Fruit fly (Drosophila melanogaster) whole organism, larva: ENCODE data around the gene CG17298.

Source experiments
- noc ChIP-seq: fragments of 200-800 bp; sonication (Bioruptor generic); optimal IDR thresholded peaks from 3 replicates; lab custom pipeline; 2019; ENCODE audit warnings: missing biosample characterization, mild to moderate bottlenecking, missing genetic modification characterization, moderate library complexity

Gene CG17298

DNA sequence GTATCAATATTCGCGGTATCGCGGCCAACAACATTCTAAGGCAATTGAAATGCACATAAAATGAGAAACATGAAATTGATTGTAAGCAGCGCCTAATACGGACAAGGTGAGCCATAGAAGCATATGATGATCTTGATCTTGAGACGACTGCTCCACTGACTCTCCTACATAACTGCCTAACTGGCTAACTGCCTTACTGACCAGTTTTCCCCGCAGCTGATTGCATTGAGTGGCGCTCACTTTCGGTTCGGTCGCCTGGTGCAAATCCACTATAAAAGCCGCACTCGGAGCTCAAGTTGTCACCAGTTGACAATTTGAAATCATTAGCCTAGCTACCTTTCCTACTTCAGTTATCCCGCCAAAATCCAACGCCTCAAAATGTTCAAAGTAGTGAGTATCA, at the start of gene CG17298:
CG17298 (plus strand) TSS at position 301 of the 400 bp plus-strand sequence.
- TF ChIP-seq noc = no peak

DNA sequence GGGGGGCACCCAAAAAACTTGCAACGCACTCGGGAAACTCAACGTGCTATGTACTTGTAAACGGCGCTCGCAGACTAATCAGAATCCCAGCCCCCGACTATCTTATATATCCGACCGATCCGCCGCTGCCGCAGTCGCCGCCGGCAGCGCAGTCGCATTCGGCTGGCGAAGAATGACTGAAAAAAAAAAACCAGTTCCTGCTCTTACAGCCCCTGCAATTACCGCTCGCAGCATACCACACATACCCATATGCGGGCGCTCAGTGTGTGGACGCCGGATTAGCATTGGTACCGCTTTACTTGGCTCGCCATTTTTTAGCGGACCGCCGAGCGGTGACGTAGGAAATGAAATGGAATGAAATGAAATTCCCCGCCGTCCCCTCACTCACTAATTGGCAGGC, 45.9 kb upstream of the CG17298 start, which contains the start of gene e:
e (minus strand) TSS at position 79 of the 400 bp plus-strand sequence.
- no peak for TF ChIP-seq noc

DNA sequence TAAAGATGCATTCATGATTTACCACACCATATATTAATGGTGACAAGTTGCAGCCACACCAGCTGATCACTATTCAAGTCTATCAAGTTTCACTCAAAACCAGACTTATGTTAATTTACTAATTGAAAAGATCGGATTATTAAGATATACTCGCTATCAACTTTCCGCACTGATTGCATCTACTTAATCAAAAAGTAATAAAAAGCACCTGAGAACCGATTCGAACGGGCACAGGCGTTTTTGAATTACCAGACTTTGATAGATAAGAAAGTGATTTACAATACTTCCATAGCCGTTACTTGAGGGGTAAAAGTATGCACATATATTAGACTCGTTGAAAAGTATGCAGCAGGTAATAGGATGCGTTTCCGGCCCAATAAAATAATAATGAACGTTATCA, 41.7 kb upstream of the CG17298 start:
- no peak for TF ChIP-seq noc

DNA sequence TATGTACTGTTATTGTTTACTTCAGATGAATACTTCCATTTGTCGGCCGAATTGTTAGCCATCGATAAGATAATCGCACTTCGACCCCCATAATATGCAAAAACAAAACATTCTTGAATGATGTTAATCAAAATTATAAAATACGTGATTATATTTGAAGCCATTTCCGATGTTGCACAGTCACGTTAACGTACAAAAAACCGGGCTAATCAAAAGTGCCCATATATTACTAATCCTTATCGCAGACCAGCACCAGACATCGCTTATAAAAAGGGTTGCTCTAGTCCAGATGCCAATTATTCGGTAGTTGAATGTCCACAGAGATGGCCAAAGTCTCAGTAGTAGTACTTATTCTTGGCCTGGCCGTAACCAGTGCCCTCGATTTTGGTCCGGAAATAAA, 40.7 kb upstream of the CG17298 start, which contains the start of gene CG5892:
CG5892 (plus strand) TSS at position 301 of the 400 bp plus-strand sequence.
- TF ChIP-seq noc = no peak

DNA sequence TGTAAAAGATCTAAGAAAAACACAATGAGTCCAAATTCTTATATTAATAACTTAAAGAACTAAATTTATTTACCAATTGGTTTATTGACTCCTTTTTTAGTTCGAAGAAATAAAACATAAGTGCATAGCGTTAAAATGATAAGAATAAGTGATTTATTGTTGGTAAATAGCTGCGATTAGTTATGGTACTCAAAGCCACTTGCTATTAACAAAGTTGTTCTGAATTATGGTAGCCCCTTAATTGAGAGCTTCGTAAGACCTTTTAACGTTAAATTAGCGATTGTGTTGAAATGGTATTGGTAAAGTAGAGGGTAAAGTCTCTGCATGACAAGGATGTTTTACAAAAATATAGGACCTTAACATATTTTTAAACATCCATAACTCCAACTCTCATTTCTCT, 37.2 kb upstream of the CG17298 start:
- TF ChIP-seq noc = peak; percentile 72

DNA sequence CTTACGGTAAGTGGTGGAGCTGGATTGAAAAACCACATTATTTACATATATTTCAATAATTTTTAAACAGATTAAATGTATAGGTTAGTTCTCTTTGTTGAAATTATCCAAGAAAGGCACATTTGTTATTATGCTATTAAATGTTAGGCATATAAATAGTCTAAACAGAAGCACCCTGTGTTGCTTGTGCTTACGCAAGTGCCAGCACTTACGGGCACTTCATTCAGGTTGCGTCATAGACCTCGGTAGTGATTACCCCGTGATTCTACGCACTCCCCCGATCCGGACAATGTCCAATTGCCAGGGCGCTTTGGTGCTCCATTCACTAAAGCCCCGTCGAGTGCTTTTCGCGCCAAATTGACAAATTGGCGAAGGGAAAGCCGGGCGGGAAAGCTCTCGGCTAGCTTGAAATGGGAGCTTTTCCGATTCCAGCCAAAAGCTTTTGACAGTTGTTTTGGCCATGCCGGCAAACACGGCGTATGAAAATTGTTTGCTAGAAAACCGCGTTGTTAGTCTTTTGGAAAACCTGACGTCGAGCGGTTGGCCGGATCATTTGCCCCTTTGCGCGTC, 36.4 kb upstream of the CG17298 start, which contains the start of gene ETHR:
ETHR (plus strand) TSS at position 520 of the 570 bp plus-strand sequence.
- no peak for TF ChIP-seq noc

DNA sequence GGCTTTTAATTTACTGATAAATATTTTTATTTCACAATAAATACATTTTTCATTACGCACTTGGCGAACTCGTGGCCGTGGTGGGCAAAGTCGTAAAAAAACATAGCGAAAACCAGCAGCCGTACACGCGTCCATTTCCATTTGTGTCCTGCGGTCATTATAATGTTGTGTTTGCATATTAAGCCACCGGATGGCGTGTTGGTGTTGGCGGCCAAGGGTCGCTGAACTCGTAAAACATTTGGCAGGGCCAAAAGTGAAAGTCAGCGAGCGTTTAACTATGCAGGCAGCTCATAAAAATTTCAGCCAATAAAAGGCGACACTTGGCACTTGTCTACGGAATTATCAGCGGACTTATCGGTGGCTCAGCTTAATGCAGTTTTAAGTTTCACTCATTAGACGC, 30.5 kb upstream of the CG17298 start:
- TF ChIP-seq noc = no peak

DNA sequence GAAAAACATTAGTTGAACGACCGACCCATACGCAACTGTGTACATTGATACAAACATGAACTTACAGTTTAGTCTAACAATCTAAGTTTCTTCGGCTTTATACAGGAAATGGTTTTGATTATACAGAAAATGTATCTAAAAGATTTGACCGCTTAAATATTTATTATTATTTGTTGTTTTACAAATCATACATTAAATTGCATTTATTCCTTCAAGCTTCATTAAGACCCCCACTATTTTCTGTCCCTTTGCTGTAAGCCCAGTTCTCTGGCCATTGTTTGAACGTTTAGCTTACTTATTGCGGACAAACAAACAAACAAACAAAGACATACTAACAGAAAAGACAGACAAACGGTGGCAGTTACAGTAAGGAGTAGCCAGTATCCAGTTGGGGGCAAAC, 28.7 kb upstream of the CG17298 start:
- no peak for TF ChIP-seq noc

DNA sequence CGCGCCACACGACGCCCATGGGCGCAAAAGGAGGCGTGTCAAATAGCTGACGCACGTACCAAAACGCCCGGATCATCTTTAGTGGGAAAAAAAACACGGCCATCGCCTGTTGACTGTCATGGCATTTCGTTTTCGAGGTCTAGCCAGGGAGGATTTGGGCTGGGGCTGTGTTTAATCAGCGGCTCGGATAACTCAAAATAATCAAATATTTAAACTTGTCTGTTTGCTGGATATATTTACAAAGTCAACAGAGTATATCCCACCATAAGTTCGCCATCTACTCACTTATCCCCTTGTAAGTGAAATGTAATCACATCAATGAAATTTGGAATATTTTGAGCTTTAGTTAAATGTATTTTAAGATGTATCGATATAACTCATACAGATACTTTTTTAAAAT, 22.2 kb upstream of the CG17298 start:
- no peak for TF ChIP-seq noc

DNA sequence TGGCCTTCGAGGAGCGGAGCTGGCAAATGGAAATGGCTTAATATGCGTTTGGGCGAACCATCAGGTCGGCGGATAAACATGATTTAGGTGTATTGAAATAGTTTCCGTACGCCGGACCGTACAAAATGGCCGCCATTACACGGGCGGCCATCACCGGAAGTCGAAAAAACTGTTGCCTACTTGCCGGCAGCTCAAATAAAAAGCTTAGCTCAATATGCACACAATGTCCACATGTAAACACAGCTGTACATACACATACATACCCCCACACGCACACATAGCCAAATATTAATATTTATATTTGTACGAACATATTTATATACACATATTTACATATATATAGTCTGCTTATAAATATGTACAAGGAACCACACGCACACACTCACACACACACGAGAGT, 19.8 kb upstream of the CG17298 start:
- TF ChIP-seq noc = no peak

DNA sequence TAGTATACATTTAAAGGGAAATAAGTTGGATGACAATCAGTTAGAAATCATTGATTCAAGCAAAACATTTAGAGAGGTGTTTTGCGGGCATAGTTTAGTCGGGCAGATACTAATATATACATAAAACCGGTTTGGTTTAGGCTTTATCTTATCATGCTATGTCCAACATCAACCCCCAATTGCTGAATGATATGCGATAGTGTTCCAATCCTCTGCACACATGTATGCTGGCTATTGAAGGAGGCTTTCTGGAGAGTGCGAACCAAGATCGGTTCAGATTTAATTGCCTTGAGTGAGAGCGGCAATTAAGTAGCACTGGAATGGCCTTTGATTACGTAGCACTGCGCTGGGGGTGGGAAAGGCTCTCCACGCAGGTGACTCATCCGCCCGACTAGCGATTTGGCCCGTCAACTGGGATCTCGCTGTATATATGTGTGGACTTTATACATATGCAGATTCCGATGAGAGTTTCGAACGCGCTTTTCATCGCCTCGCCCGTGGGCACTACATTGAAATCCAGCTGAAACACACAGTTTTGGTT, 15.0 kb upstream of the CG17298 start:
- TF ChIP-seq noc = no peak

DNA sequence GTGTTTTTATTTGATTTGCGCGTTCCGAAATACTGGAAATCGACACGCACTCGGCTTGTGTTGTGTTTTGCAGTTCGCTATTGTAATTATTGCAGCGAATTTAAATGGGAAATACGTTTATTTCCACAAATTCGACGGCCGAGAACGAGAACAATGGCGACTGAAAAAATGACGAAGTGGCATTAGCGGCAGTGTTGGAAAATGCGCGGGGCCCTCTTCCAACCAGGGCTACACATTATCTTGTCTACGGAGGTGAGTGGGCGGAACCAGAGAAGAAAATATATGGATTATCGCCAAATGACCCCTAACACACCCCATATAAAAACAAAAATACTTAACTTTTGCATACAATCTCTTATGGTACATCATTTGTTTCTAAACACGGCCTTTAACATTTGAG, 14.1 kb upstream of the CG17298 start, which contains the start of gene Rab1:
Rab1 (minus strand) TSS at position 188 of the 400 bp plus-strand sequence.
- peak; percentile 18 for TF ChIP-seq noc

DNA sequence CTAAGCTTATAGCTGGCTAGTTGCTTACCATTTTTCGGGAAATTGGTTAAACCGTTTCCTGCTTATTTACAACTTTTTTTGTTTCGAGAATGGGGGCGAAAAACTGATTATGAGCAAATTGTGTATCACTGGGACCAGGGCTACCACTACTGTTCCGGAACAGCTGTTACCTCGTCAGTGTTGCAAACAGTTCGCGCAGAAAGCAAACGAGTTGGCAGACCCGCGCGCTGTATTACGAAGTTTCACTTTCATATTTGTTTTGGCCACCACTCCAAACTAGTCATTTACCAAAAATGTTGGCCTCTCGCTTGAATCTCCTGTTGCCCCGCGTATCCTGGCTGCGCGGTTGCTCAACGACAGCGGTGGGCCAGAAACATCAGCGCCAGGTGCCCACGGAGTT, 13.1 kb upstream of the CG17298 start, which contains the start of the genes AP-2sigma and Idi:
AP-2sigma (minus strand) TSS at position 153 of the 400 bp plus-strand sequence.
Idi (plus strand) TSS at position 204 of the 400 bp plus-strand sequence.
- TF ChIP-seq noc = peak; percentile 26

DNA sequence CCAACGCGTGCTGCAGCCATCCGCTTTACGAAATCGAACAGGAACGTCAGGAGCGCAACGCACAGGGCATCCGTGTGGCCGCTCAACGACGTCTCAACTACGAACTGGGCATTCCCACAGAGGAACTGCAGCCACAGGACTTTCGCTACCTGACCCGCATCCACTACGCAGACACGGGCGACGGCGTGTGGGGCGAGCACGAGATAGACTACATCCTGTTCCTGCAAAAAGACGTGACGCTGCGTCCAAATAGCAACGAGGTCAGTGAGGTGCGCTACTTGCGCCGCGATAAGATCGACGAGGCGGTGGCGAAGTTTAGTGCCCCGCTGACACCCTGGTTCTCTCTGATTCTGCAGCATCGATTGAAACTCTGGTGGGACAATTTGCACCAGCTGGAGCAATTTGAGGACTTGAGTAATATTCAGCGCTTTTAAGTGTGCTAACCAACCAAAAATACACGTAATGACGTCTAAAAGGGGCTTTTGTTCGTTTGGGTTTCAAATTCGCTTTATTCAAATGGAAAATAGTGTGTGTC, 12.3 kb upstream of the CG17298 start:
- TF ChIP-seq noc = no peak

DNA sequence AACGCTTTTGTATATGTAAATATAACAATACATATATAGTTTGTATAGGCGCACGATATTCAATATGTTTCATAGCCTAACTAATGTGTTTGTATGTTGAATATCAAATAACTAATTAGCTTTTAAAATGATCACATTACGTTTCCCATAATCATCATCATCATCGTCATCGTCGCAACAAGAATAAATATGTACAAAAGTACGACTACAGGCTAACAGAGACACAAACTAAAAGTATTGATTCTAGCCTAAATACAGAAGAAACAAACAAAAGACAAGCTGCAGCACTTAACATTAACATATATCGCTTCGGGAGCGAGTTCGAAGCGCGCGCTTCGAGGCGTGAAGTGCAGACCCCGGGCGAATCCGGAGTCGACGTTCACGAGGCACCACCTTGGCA, 11.8 kb upstream of the CG17298 start:
- no peak for TF ChIP-seq noc

DNA sequence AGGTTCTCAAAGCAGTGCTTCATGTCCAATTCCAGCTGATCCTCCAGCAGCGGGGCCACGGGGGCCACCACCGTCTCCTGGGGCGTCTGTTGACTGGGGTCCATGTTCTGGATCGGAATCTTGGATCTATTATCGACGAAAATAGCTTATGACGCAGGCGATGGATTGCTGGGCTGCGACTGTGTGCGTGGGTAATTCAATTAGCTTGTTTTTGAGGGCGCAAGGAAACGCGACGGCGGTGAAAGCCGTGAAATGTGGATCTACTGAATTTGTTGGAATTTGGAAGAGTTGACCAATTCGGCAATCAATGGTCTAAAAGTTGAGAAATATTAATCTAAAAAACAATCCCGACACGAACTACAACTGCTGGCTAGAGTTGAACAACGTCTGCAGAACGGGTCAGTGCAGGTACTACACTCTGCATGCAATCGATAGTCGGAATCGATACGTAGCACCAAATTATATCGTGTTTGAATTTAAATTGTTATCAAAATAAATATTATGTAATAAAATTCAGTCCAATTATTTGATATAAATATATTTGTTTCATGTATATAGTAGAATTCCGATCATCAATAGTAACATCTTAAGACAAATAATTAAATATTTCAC, 9.5 kb upstream of the CG17298 start, which contains the start of gene CG3308:
CG3308 (minus strand) TSS at position 391 of the 612 bp plus-strand sequence.
- peak; percentile 61 for TF ChIP-seq noc

DNA sequence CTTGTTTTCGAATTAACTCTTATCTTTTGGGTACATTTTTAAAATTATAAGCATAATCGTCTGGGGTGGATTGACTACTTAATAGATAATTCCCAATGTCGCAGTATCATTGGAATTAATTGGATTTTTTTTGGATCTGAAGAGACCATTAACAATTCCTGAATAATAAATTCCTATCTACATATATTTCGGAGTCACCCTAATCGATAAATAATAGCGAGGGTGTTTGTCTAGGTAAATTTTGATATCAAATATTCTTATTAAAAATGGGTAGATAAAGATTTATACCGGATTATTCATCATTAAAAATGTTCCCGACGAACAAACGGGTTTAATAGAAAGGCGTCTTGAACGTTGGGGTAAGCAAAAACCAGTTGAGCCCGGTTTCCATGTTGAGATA, 8.1 kb upstream of the CG17298 start:
- TF ChIP-seq noc = no peak

DNA sequence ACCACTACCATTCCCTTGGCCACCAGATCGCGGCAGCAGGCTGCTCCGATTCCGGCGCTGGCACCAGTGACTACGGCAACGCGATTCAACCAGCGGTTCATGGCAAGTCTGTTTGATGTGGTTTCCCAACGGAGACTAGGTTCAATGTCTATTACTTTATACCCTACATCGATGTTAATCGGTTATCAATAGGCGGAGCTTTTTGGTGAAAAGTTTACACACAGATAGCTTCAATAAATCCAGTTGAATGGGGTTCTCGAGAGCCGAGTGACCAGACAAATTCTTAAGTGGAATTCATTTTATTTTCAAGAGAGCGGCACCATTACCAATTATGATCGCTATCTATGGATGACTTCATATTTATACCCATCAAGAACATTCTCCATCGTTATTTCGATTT, 6.9 kb upstream of the CG17298 start, which contains the start of gene CG3301:
CG3301 (minus strand) TSS at position 139 of the 400 bp plus-strand sequence.
- no peak for TF ChIP-seq noc
